Worm (Caenorhabditis elegans): ENCODE results near the gene herd-1.
A peak's percentile ranks its signal among the peaks of the same experiment; 100 is the strongest.

The herd-1 gene

ce11 chrIII:12484432-12484831 is 11.9 kb upstream of the herd-1 start, which contains the start of gene arrd-16:
Gene arrd-16 (plus strand): TSS chrIII:12484732.
- TF ChIP-seq pax-3 (tag; optimal IDR thresholded peaks at IDR 0.05): no peak
- no peak for TF ChIP-seq C34B4.2 (tag; optimal IDR thresholded peaks at IDR 0.05)

ce11 chrIII:12491984-12492383 is 4.4 kb upstream of the herd-1 start, which contains the start of gene Y49E10.25:
Gene Y49E10.25 (minus strand): TSS chrIII:12492084.
- TF ChIP-seq lsy-2 (tag; optimal IDR thresholded peaks at IDR 0.05): no peak
- TF ChIP-seq mab-9 (GFP tag; IDR thresholded peaks at IDR 0.05): no peak
- no peak for TF ChIP-seq pqm-1 (tag; optimal IDR thresholded peaks at IDR 0.05)
- no peak for TF ChIP-seq fkh-10 (GFP tag; optimal IDR thresholded peaks at IDR 0.05)
- no peak for TF ChIP-seq unc-62 (GFP tag; optimal IDR thresholded peaks at IDR 0.05)
- no peak for TF ChIP-seq ceh-82 (tag; optimal IDR thresholded peaks at IDR 0.05)
- TF ChIP-seq efl-1 (optimal IDR thresholded peaks at IDR 0.05): no peak
- no peak for TF ChIP-seq efl-1 (GFP tag; optimal IDR thresholded peaks at IDR 0.05 in 1 of 2)
- TF ChIP-seq nhr-19 (GFP tag; conservative IDR thresholded peaks at IDR 0.05): no peak
- TF ChIP-seq snpc-4 (tag; optimal IDR thresholded peaks at IDR 0.05): no peak
- no peak for TF ChIP-seq lin-14 (GFP tag; optimal IDR thresholded peaks at IDR 0.05)
- no peak for TF ChIP-seq lin-13 (GFP tag; optimal IDR thresholded peaks at IDR 0.05)
- no peak for TF ChIP-seq zag-1 (tag; optimal IDR thresholded peaks at IDR 0.05)
- no peak for TF ChIP-seq grh-1 (GFP tag; IDR thresholded peaks at IDR 0.05)
- TF ChIP-seq ceh-90 (tag; optimal IDR thresholded peaks at IDR 0.05): no peak

- TF ChIP-seq efl-1 (optimal IDR thresholded peaks at IDR 0.05) (no peak), efl-1 (GFP tag; optimal IDR thresholded peaks at IDR 0.05 in 1 of 2) (peak in 1 of 2 experiments; percentile 66), xbp-1 (tag; optimal IDR thresholded peaks at IDR 0.05) (no peak)
Measured at ce11 chrIII:12495594-12496096, 693 bp upstream of the herd-1 start, which contains the start of the genes Y111B2A.1 and Y111B2A.2. Gene Y111B2A.1 (minus strand): TSS chrIII:12495644. Gene Y111B2A.2 (plus strand): TSS chrIII:12496086.

- no peak for TF ChIP-seq nhr-28 (tag; optimal IDR thresholded peaks at IDR 0.05)
- peak; percentile 56 for TF ChIP-seq blmp-1 (tag; optimal IDR thresholded peaks at IDR 0.05)
- TF ChIP-seq dpl-1 (GFP tag; optimal IDR thresholded peaks at IDR 0.05): peak in 1 of 3 experiments; percentile 58
- peak; percentile 79 for TF ChIP-seq F16B12.6 (tag; optimal IDR thresholded peaks at IDR 0.05)
- TF ChIP-seq nhr-47 (tag; optimal IDR thresholded peaks at IDR 0.05): no peak
- TF ChIP-seq ceh-88 (GFP tag; IDR thresholded peaks at IDR 0.05): no peak
- TF ChIP-seq nhr-85 (tag): no peak
- peak; percentile 33 to 44 for TF ChIP-seq efl-1 (optimal IDR thresholded peaks at IDR 0.05)
- peak; percentile 46 to 79 for TF ChIP-seq efl-1 (GFP tag; optimal IDR thresholded peaks at IDR 0.05 in 1 of 2)
- TF ChIP-seq mep-1 (tag; optimal IDR thresholded peaks at IDR 0.05): peak; percentile 59
- TF ChIP-seq unc-130 (tag; optimal IDR thresholded peaks at IDR 0.05): peak; percentile 7
- peak; percentile 19 to 47 for TF ChIP-seq lsy-2 (tag; optimal IDR thresholded peaks at IDR 0.05)
- peak; percentile 25 to 35 for TF ChIP-seq lin-35 (GFP tag; optimal IDR thresholded peaks at IDR 0.05)
- peak; percentile 5 for TF ChIP-seq dsc-1 (tag; optimal IDR thresholded peaks at IDR 0.05)
Measured at ce11 chrIII:12499245-12499644, 2.9 kb downstream of the herd-1 start, which contains the start of gene sql-1. Gene sql-1 (plus strand): TSS chrIII:12499557.

ce11 chrIII:12510505-12510904 is 14.2 kb downstream of the herd-1 start:
- no peak for TF ChIP-seq elt-2 (tag; optimal IDR thresholded peaks at IDR 0.05)
- no peak for TF ChIP-seq ceh-88 (GFP tag; IDR thresholded peaks at IDR 0.05)
- no peak for TF ChIP-seq dpl-1 (GFP tag; optimal IDR thresholded peaks at IDR 0.05)
- TF ChIP-seq swsn-7 (tag; optimal IDR thresholded peaks at IDR 0.05): no peak
- no peak for TF ChIP-seq nhr-47 (tag; optimal IDR thresholded peaks at IDR 0.05)
- no peak for TF ChIP-seq nhr-90 (tag; optimal IDR thresholded peaks at IDR 0.05; ENCODE audit: poor library complexity)

- TF ChIP-seq unc-86 (tag; optimal IDR thresholded peaks at IDR 0.05) (no peak), jun-1 (tag; optimal IDR thresholded peaks at IDR 0.05) (no peak), nhr-11 (tag; optimal IDR thresholded peaks at IDR 0.05) (no peak), C16A3.4 (tag; optimal IDR thresholded peaks at IDR 0.05) (no peak), aha-1 (tag; optimal IDR thresholded peaks at IDR 0.05) (no peak), snpc-4 (tag; optimal IDR thresholded peaks at IDR 0.05) (no peak), swsn-7 (tag; optimal IDR thresholded peaks at IDR 0.05) (no peak), fkh-10 (GFP tag; optimal IDR thresholded peaks at IDR 0.05) (no peak), tlp-1 (tag; optimal IDR thresholded peaks at IDR 0.05) (no peak), lir-3 (tag; optimal IDR thresholded peaks at IDR 0.05; ENCODE audit: poor library complexity) (no peak), ceh-63 (GFP tag; optimal IDR thresholded peaks at IDR 0.05) (no peak), nhr-85 (tag) (no peak), ama-1 (optimal IDR thresholded peaks at IDR 0.05) (no peak)
Measured at ce11 chrIII:12517674-12518073, 21.3 kb downstream of the herd-1 start.
